Worm (Caenorhabditis elegans) whole organism, L1 larva: ENCODE measurements around the gene spe-39.

Experiments
- aly-2 ChIP-seq: fragments of 150-350 bp; optimal IDR thresholded peaks from 2 replicates; lab custom pipeline; 2014; ENCODE audit warnings: missing biosample characterization, missing genetic modification characterization
- ceh-82 ChIP-seq, 3 experiments: fragments of 150-350 bp in 1 of 3; sonication (generic microtip) in 2 of 3; optimal IDR thresholded peaks; 2 replicates each; lab custom pipeline; 2014 to 2017; ENCODE audit warnings: missing biosample characterization in 3 of 3, missing genetic modification characterization in 3 of 3
- efl-1 ChIP-seq, 4 experiments: fragments of 150-350 bp; optimal IDR thresholded peaks in 3 of 4; peaks in 1 of 4; 1 replicate in 1 of 4; 2 replicates in 3 of 4; lab custom pipeline; 2014; ENCODE audit warnings: missing biosample characterization in 2 of 4, missing genetic modification characterization in 2 of 4, missing genetic modification reagents in 2 of 4
- lin-15B ChIP-seq: fragments of 150-350 bp; sonication (generic microtip); optimal IDR thresholded peaks from 3 replicates; lab custom pipeline; 2014; ENCODE audit warnings: missing biosample characterization, missing genetic modification characterization

ce11 chrV:6780676-6781075 lies 4.6 kb upstream of the spe-39 start:
- TF ChIP-seq efl-1 (optimal IDR thresholded peaks at IDR 0.05; lab: Kevin White, UChicago): no peak
- no peak for TF ChIP-seq efl-1 (GFP tag; optimal IDR thresholded peaks at IDR 0.05 in 1 of 2; lab: Kevin White, UChicago)
- no peak for TF ChIP-seq lin-15B (tag; lab: Kevin White, UChicago)
- no peak for TF ChIP-seq ceh-82 (tag; optimal IDR thresholded peaks at IDR 0.05; lab: Kevin White, UChicago)
- TF ChIP-seq aly-2 (tag; lab: Kevin White, UChicago): no peak
